Fruit fly (Drosophila melanogaster): Measurements from ENCODE around the gene CG13606.

The CG13606 gene

dm6 chr3R:24151924-24152809 lies 20.3 kb upstream of the CG13606 start, which contains the start of the genes p38a and CG6178 (continued):
- TF ChIP-seq pan (optimal IDR thresholded peaks at IDR 0.05) (no peak), pan (GFP tag; optimal IDR thresholded peaks at IDR 0.05 in 1 of 2, IDR thresholded peaks at IDR 0.05 in 1 of 2) (peak in 1 of 2 experiments; percentile 97), scrt (GFP tag; optimal IDR thresholded peaks at IDR 0.05) (peak; percentile 94), CG17361 (GFP tag; IDR thresholded peaks at IDR 0.05) (peak; percentile 100), pb (GFP tag; optimal IDR thresholded peaks at IDR 0.05) (no peak), CG2678 (tag; optimal IDR thresholded peaks at IDR 0.05) (peak; percentile 99), CG2889 (GFP tag; IDR thresholded peaks at IDR 0.05) (peak; percentile 94), CG6175 (GFP tag; IDR thresholded peaks at IDR 0.05) (peak; percentile 91), CG10209 (GFP tag; optimal IDR thresholded peaks at IDR 0.05) (peak; percentile 98), CG18476 (GFP tag; optimal IDR thresholded peaks at IDR 0.05) (peak; percentile 83), al (GFP tag; IDR thresholded peaks at IDR 0.05) (peak; percentile 97), luna (GFP tag; optimal IDR thresholded peaks at IDR 0.05) (no peak), CG32767 (GFP tag; IDR thresholded peaks at IDR 0.05) (peak; percentile 98), CG34224 (GFP tag; IDR thresholded peaks at IDR 0.05; ENCODE audit: partially characterized antibody) (0 out of 3 replicates have a peak, but pooled peaks have one; percentile 25), YL-1 (GFP tag; optimal IDR thresholded peaks at IDR 0.05) (peak; percentile 78), nerfin-2 (GFP tag; IDR thresholded peaks at IDR 0.05; ENCODE audit: partially characterized antibody) (no peak), fd64A (GFP tag; optimal IDR thresholded peaks at IDR 0.05) (peak; percentile 55), vfl (GFP tag; optimal IDR thresholded peaks at IDR 0.05) (peak; percentile 62), CrebB (tag; optimal IDR thresholded peaks at IDR 0.05) (peak; percentile 82), wdn (GFP tag; IDR thresholded peaks at IDR 0.05) (peak; percentile 95), CG11398 (GFP tag; optimal IDR thresholded peaks at IDR 0.05) (peak; percentile 1), Neu2 (GFP tag; optimal IDR thresholded peaks at IDR 0.05; ENCODE audit: borderline replicate concordance) (no peak), Bdp1 (GFP tag; optimal IDR thresholded peaks at IDR 0.05) (peak; percentile 33), CG31365 (tag; optimal IDR thresholded peaks at IDR 0.05) (peak; percentile 9), Hmx (GFP tag; optimal IDR thresholded peaks at IDR 0.05) (no peak), Ravus (GFP tag; IDR thresholded peaks at IDR 0.05) (peak; percentile 92), emc (GFP tag; optimal IDR thresholded peaks at IDR 0.05) (peak; percentile 49), Hr51 (GFP tag; optimal IDR thresholded peaks at IDR 0.05) (peak; percentile 52 to 99), seq (GFP tag; IDR thresholded peaks at IDR 0.05) (peak; percentile 96), zen (tag; optimal IDR thresholded peaks at IDR 0.05) (peak; percentile 93), ERR (GFP tag; optimal IDR thresholded peaks at IDR 0.05) (no peak), CG5180 (GFP tag; optimal IDR thresholded peaks at IDR 0.05) (peak; percentile 84), peb (GFP tag; IDR thresholded peaks at IDR 0.05) (peak; percentile 87), hbn (GFP tag; IDR thresholded peaks at IDR 0.05; ENCODE audit: partially characterized antibody) (no peak), CG12104 (GFP tag; optimal IDR thresholded peaks at IDR 0.05) (peak; percentile 94), vnd (GFP tag; IDR thresholded peaks at IDR 0.05; ENCODE audit: partially characterized antibody) (no peak), CG12744 (GFP tag; optimal IDR thresholded peaks at IDR 0.05) (no peak), bigmax (GFP tag; optimal IDR thresholded peaks at IDR 0.05) (peak; percentile 82), CG2712 (tag; optimal IDR thresholded peaks at IDR 0.05) (peak; percentile 99), ro (GFP tag; IDR thresholded peaks at IDR 0.05) (peak; percentile 92), mam (GFP tag; optimal IDR thresholded peaks at IDR 0.05) (peak; percentile 72), Gsc (GFP tag; IDR thresholded peaks at IDR 0.05) (no peak; the same call in 1 of the 2 replicates), CG17328 (GFP tag; IDR thresholded peaks at IDR 0.05) (peak; percentile 95), CG33213 (GFP tag; optimal IDR thresholded peaks at IDR 0.05) (peak; percentile 14), Pdp1 (GFP tag; optimal IDR thresholded peaks at IDR 0.05) (peak; percentile 43 to 53), Vsx1 (GFP tag; optimal IDR thresholded peaks at IDR 0.05) (peak; percentile 89), dm (GFP tag; optimal IDR thresholded peaks at IDR 0.05) (no peak), CG15011 (GFP tag; optimal IDR thresholded peaks at IDR 0.05) (peak; percentile 78)

All from whole organism, embryonic.